Worm (Caenorhabditis elegans) whole organism, dauer: ENCODE measurements around the gene E02C12.12.

Experiments
- unc-62 ChIP-seq: sonication (generic microtip); optimal IDR thresholded peaks from 2 replicates; lab custom pipeline; 2017; ENCODE audit warnings: missing biosample characterization, missing genetic modification reagents, missing genetic modification characterization

Gene E02C12.12

DNA sequence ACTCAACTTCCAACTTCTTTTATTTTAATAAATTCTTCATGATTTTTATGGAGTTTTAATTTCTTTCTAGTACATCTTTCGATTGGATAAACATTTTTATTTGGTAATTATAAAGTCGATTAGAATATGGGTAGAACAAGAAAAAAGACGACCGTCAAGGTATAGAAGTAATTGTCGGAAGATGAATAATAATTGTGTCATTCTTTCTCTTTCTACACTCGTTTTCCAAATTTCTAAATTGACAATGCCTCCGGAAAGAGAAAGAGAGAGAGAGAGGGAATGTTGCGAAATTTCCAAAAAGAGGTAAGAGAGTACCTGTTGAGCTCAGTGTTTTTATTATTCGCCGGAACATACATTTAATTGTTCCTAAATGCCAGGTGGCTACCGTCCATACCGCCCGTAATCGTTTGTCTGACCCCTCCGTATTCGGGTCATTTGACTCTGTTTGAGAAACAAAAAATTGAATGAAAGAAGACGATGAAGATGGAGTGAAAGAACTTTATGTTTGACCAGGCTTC is at the start of gene E02C12.12:
Gene E02C12.12, minus strand, starts transcription at position 468 of the 518 bp plus-strand sequence.
- no peak for TF ChIP-seq unc-62 (GFP tag; lab: Kevin White, UChicago)

DNA sequence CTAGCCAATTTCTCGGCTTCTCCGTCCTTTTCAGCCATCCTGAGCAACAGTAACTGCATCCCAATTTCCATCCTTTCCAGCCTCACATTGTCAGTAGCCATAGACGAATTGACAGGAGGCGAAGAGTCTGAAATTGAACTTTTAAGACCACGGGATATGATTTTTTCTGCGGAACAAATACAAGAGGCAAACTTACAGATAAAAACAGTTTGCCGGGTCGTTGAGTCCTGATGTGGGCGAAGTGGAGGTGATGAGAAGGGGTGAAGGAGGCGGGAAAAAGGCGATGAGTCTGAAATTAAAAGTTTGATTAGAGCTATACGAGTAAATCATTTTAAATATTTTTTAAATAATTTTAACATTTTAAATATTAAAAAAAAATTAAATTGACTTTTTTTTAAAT is 45.0 kb upstream of the E02C12.12 start, which contains the start of gene F36D4.6:
Gene F36D4.6, minus strand, starts transcription at position 101 of the 400 bp plus-strand sequence.
- no peak for TF ChIP-seq unc-62 (GFP tag; lab: Kevin White, UChicago)

DNA sequence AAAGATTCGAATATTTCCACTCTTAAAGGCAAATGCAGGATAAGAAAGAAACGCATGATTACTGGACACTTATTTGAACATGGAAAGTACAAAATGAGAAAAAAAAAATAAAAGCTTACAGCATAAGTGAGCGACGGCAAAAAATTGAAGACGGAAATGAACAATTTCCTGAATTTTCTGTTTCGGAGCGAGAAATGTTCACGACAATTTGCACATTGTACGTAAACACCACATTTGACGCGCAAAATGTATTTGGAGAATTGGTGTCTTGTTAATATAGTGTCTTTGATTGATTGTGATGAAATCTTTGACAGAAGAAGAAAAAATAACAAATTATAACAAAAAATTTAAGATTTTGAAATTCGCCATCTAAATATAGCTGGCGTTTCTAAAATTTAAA is 43.5 kb upstream of the E02C12.12 start, which contains the start of gene F36D4.5:
Gene F36D4.5, minus strand, starts transcription at position 225 of the 400 bp plus-strand sequence.
- TF ChIP-seq unc-62 (GFP tag; lab: Kevin White, UChicago) = no peak

DNA sequence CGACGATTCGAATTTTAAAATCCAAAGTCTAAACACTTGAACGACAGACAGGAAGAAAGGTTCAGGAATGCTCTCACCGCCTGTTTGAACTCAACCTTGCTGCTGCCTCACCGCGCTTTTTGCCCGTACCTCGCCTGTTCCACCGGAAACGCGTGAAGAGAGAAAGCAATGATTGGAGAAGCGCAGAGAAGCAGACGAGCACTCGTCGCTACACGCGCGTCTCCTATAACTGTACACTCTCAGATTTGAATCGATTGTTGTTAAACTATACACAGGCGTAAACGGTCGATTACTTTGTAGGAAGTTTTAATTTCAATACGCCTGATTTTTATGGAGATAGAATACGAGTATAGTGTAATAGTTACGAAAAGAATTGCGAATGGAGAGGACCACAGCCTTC is 42.4 kb upstream of the E02C12.12 start:
- TF ChIP-seq unc-62 (GFP tag; lab: Kevin White, UChicago) = no peak

DNA sequence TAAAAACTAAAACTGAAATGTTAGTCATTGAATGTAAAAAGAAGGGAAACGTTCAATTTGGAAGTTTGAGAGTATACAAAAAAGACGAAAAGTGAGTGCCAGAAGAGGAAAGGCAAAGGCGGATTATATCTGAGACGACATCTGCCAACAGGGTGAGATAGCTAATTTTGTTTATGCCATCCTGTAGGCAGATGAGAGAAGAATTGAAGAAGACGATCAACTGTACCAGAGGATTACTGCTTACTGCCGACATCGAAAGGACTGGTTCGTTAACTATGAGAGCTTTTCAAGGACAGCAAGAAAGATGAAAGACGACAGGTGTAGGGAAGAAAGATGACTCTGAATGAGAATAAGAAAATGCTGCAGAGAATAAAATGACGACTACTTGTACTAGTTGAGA is 41.4 kb upstream of the E02C12.12 start:
- TF ChIP-seq unc-62 (GFP tag; lab: Kevin White, UChicago) = no peak

DNA sequence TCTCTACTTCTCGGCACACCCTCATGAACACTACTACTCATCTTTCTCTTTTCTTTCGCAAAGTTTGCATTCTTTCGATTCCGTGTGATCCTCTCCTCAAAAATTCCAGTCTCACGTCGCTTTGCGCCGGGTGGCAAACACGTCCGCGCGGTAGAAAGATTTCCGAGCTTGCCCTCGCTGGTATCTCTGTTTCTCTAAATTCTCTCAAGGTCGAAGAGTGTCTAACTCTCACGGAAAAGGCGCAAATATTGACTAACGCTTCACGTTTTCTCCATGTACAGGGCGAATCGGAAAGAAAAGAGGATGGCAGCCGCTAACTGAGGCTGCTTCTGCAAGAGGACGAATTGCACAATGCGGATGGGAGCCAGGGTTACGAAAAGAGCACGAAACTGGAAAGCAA is 40.6 kb upstream of the E02C12.12 start:
- no peak for TF ChIP-seq unc-62 (GFP tag; lab: Kevin White, UChicago)

DNA sequence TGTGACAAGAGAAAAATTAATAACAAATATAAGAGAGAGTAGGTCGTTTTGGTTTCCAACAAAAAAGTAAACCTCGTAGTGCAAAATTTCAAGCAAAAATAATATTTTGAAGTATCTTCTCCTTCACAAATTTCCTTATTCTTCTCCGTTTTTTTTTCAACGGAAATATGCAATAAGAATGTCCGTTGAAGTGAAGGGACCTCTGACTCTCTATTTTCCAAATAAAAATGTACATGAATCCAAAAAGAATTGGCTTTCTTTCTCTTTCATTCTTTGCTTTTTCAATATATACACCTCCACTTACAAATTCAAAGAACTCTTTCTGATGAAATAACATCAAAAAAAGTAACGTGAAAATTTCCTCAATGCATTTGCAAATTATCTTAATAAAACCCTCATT is 34.5 kb upstream of the E02C12.12 start, which contains the start of gene F36D4.1:
Gene F36D4.1, plus strand, starts transcription at position 301 of the 400 bp plus-strand sequence.
- TF ChIP-seq unc-62 (GFP tag; lab: Kevin White, UChicago) = no peak

DNA sequence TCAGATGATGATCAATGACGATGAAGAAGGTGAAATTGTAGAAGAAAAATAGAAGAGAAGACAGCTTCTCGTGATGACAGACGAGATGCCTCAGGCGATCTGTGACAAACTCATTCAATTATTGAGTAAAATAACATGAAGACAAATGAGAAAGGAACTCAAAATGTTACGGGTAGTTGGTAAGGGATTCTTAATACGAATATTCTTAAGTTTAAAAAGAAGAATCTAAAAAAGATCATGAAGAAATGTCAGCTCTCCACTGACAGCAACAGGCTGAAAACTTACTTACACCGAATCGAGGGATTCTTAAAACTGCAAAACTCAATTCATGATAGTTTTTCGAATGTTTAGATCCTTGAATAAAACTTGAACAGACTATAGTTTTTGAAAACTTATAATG is 32.4 kb upstream of the E02C12.12 start, which contains the start of gene F36D4.4:
Gene F36D4.4, minus strand, starts transcription at position 101 of the 400 bp plus-strand sequence.
- no peak for TF ChIP-seq unc-62 (GFP tag; lab: Kevin White, UChicago)

DNA sequence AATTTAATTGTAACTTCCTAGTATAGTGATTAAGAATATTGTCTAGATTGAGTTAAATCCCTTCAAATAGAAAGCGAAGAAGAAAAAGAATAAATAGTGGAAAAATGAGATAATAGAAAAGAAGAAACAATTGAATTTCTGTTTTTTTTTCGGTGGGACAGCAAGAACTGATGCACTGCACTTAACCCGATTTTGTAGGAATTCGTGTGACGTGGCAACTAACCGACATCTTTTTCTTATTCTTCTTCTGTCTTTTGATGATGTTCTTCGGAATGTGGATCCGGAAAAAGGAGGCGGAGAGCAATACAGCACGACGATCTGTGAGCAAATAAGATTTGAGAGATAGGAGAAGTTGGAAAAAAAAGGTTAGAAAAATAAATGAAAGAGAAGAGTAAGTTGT is 26.8 kb upstream of the E02C12.12 start:
- no peak for TF ChIP-seq unc-62 (GFP tag; lab: Kevin White, UChicago)

DNA sequence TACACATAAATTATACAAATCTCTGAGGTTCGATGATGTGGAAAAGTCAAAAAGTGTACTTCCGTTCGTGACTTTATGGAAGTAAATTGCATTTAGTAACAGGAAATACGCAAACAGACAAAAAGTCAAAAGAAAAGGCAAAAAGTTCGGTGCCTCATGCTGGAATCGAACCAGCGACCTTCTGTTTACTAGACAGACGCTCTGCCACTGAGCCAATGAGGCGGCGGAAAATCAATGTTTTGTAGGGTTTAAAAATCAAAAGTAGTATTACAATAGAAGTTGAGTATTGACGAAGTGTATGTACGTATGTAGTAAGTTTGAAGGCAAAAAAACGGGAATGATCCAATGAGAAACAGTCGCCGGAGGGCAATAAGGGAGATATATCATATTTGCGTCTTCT is 24.8 kb upstream of the E02C12.12 start:
- no peak for TF ChIP-seq unc-62 (GFP tag; lab: Kevin White, UChicago)

DNA sequence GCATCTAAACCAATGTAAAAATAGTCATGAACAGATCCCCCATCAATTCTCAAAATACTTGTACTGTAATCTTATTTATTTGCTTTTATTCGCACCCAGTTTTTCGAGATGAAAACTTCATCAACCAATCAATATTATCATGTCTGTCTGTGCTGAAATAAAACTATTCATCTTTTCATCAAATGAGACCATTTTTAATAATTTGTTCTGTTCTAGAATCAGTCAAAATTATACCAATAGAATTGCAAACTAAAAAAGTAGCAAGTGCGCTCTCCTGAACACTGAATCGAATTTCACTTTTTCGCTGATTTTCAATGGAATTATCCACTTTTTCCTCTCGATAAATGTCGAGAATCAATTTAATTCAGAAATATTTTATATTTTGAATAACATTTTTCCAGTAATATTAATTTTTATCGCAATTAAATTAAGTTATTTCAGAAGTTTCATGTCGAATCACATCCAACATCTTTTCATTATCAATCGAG is 17.8 kb upstream of the E02C12.12 start, which contains the start of gene trpp-4:
Gene trpp-4, plus strand, starts transcription at position 442 of the 488 bp plus-strand sequence.
- no peak for TF ChIP-seq unc-62 (GFP tag; lab: Kevin White, UChicago)

DNA sequence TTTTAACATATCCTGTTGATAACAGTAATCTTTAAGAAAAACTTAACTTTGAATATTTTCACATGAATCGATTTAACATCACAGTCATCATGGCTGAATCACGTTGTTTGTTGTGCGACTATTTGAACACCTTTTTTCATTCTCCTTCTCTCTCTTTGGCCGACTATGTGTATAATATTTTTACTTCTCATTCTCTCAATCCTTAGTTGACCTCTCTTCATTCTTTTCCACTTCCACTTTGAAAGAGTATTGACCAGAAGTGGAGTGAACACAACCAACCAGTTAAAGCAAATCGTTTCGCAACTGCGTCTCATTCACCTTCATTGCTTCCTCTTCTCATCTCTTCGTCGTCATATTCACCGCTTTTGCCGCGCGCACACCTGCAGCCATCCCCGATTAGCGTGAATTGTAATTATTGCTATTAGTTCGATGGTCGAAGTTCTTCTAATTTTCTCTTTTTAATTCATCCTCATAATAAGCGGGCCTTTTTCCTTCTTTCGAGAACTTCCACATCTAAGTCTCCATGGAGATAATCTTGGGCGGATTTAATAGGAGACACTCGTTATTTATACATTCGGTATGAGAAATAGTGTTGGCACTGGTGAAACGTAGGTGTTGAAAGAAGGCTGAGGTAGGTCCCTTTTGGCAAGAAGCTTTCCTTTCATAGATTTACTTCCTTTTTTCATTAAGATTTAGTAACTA is 13.0 kb upstream of the E02C12.12 start:
- no peak for TF ChIP-seq unc-62 (GFP tag; lab: Kevin White, UChicago)

DNA sequence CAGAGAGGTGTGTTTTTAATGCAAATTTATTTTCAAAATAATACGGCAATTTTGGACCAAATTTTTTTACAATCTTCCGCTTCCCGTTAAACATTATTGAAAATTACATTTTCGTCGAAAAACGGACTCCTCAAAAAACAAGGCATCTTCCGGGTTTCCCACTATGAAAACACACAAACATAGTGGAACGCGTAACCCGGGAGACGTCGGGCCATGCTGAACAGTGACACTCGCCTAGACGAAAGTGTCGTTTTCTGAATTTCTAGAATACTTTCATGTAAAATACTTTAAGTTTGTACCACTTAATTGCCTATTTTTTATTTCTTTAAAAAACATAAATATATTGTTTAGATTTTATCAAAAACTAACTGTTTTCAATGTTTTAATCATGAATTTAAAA is 9.8 kb upstream of the E02C12.12 start:
- TF ChIP-seq unc-62 (GFP tag; lab: Kevin White, UChicago) = no peak

DNA sequence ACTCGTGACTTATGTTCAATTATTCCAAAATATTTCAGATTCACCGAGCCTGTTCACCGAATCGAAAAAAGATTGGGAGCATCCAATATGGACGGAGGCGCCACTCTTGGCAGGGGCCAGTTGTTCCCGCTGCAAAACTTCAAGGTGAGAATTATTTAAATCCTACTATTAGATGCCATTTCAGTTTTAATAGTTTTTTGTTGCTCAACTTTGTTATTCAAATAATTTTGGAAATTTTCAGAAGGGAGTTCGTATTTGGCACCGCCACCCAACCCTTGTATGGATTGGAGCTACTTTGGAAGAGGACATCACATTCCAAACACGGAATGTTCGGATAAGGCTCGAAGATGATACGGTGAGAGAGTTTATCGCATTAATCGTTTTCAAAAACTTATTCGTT is 4.0 kb upstream of the E02C12.12 start, which contains the start of gene hum-2:
Gene hum-2, plus strand, starts transcription at position 33 of the 400 bp plus-strand sequence.
- TF ChIP-seq unc-62 (GFP tag; lab: Kevin White, UChicago) = no peak

DNA sequence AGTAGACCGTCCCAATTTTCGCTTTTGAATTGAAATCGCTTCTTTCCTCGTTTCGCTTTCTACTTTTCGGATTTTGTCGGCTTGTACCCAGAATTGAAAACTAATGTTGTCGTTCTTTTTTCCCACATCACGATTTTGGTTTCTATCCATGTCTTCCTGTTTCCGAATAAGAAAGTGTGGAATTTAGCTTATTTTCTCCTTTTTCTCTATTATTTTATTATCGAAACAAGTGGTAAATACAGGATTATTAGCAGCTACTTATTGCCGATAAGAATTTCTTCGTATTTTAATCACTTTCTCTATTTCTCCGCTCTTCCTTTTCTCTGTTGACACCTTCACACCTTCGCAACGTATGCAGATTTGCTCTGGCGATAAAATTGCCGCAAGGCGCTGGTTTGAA is 2.8 kb upstream of the E02C12.12 start:
- TF ChIP-seq unc-62 (GFP tag; lab: Kevin White, UChicago) = no peak

DNA sequence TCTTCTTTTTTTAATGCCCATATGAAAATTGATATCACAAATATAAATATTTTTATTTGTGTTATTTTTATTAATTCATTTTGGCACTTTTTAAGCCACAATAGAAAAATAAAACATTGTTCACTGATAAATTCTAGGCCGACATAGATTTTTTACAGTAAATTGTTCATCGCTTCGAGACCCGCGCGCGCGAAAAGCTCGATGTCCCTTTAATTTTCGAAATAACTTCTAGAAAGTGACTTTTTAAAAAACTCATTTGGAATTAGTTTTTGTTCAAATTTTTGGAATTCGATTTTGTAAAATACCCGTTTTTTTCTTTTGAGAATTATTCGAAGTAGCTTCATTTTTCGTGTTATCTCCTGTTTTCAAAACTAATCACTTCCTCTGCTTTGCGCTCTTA is 2.2 kb upstream of the E02C12.12 start:
- TF ChIP-seq unc-62 (GFP tag; lab: Kevin White, UChicago) = no peak
